Worm (Caenorhabditis elegans): ENCODE data around the gene lin-45.

ce11 chrIV:6748491-6748890 lies at the start of gene lin-45:
- no peak for TF ChIP-seq snpc-4 (tag; optimal IDR thresholded peaks at IDR 0.05)
- TF ChIP-seq ztf-11 (tag; optimal IDR thresholded peaks at IDR 0.05), result no peak
- TF ChIP-seq sptf-1 (tag; optimal IDR thresholded peaks at IDR 0.05), result no peak
- no peak for TF ChIP-seq lsy-2 (tag; optimal IDR thresholded peaks at IDR 0.05)
- no peak for TF ChIP-seq flh-1 (GFP tag; optimal IDR thresholded peaks at IDR 0.05)
- no peak for TF ChIP-seq unc-39 (tag; optimal IDR thresholded peaks at IDR 0.05)
- no peak for TF ChIP-seq elt-3 (tag; optimal IDR thresholded peaks at IDR 0.05)
- no peak for TF ChIP-seq lin-13 (tag; optimal IDR thresholded peaks at IDR 0.05)
- no peak for TF ChIP-seq pha-4 (tag; optimal IDR thresholded peaks at IDR 0.05)
- no peak for TF ChIP-seq elt-1 (tag; optimal IDR thresholded peaks at IDR 0.05; ENCODE audit: borderline replicate concordance, insufficient read depth)
- TF ChIP-seq nhr-76 (tag; optimal IDR thresholded peaks at IDR 0.05), result no peak
- TF ChIP-seq nhr-12 (tag; optimal IDR thresholded peaks at IDR 0.05), result no peak
